Fruit fly (Drosophila melanogaster) whole organism, adult: ENCODE measurements around the gene CG4009.

Experiments
- CG12768 ChIP-seq: fragments of 200-800 bp; sonication (Bioruptor generic); optimal IDR thresholded peaks from 2 replicates; lab custom pipeline; 2017; ENCODE audit warnings: missing biosample characterization, missing genetic modification characterization, mild to moderate bottlenecking, moderate library complexity, missing genetic modification reagents
- CG14711 ChIP-seq: fragments of 200-800 bp; sonication (Bioruptor generic); optimal IDR thresholded peaks from 2 replicates; lab custom pipeline; 2018; ENCODE audit warnings: missing biosample characterization, mild to moderate bottlenecking, missing genetic modification characterization, moderate library complexity
- CG1620 ChIP-seq: fragments of 200-800 bp; sonication (Bioruptor generic); optimal IDR thresholded peaks from 2 replicates; lab custom pipeline; 2016; ENCODE audit warnings: missing biosample characterization, missing genetic modification characterization
- CG33017 ChIP-seq: fragments of 200-800 bp; sonication (Bioruptor generic); optimal IDR thresholded peaks from 2 replicates; lab custom pipeline; 2018; ENCODE audit warnings: missing biosample characterization, mild to moderate bottlenecking, missing genetic modification characterization, moderate library complexity
- CG5204 ChIP-seq: fragments of 200-800 bp; sonication (Bioruptor generic); optimal IDR thresholded peaks from 2 replicates; lab custom pipeline; 2016; ENCODE audit warnings: missing biosample characterization, missing genetic modification characterization
- CG7101 ChIP-seq: fragments of 200-800 bp; sonication (Bioruptor generic); optimal IDR thresholded peaks from 2 replicates; lab custom pipeline; 2018; ENCODE audit warnings: missing biosample characterization, mild to moderate bottlenecking, missing genetic modification characterization, moderate library complexity
- Clk ChIP-seq: fragments of 200-800 bp; sonication (Bioruptor generic); optimal IDR thresholded peaks from 2 replicates; lab custom pipeline; 2017; ENCODE audit warnings: missing biosample characterization, missing genetic modification characterization
- Hr96 ChIP-seq: fragments of 200-800 bp; sonication (Bioruptor generic); optimal IDR thresholded peaks from 2 replicates; lab custom pipeline; 2016; ENCODE audit warnings: missing biosample characterization, missing genetic modification characterization
- Mnt ChIP-seq: fragments of 200-800 bp; sonication (Bioruptor generic); optimal IDR thresholded peaks from 2 replicates; lab custom pipeline; 2016; ENCODE audit warnings: missing biosample characterization, mild to moderate bottlenecking, missing genetic modification characterization
- bab1 ChIP-seq: fragments of 200-800 bp; sonication (Bioruptor generic); optimal IDR thresholded peaks from 3 replicates; lab custom pipeline; 2019; ENCODE audit warnings: missing biosample characterization, mild to moderate bottlenecking, missing genetic modification characterization, moderate library complexity
- cic ChIP-seq: fragments of 200-800 bp; sonication (Bioruptor generic); optimal IDR thresholded peaks from 2 replicates; lab custom pipeline; 2017; ENCODE audit warnings: missing biosample characterization, mild to moderate bottlenecking, missing genetic modification characterization, moderate library complexity
- pad ChIP-seq: fragments of 200-800 bp; sonication (Bioruptor generic); optimal IDR thresholded peaks from 3 replicates; lab custom pipeline; 2017; ENCODE audit warnings: missing biosample characterization, missing genetic modification characterization, mild to moderate bottlenecking, moderate library complexity, missing genetic modification reagents
- tj ChIP-seq: fragments of 200-800 bp; sonication (Bioruptor generic); optimal IDR thresholded peaks from 3 replicates; lab custom pipeline; 2017; ENCODE audit warnings: missing biosample characterization, mild to moderate bottlenecking, missing genetic modification characterization, moderate library complexity
- toe ChIP-seq: fragments of 200-800 bp; sonication (Bioruptor generic); optimal IDR thresholded peaks from 2 replicates; lab custom pipeline; 2016; ENCODE audit warnings: missing biosample characterization, missing genetic modification characterization

dm6 chr3R:17031502-17031901 lies 4.3 kb downstream of the CG4009 start, which contains the start of gene CG31268:
- TF ChIP-seq Clk (GFP tag; lab: Kevin White, UChicago) (no peak), CG5204 (GFP tag; lab: Kevin White, UChicago) (no peak), Mnt (GFP tag; lab: Kevin White, UChicago) (no peak), cic (GFP tag; lab: Kevin White, UChicago) (no peak), tj (no peak), toe (GFP tag; lab: Kevin White, UChicago) (no peak), CG12768 (no peak), CG1620 (GFP tag; lab: Kevin White, UChicago) (no peak), pad (GFP tag; lab: Kevin White, UChicago) (no peak), Hr96 (no peak), bab1 (no peak), CG14711 (no peak), CG33017 (tag; lab: Kevin White, UChicago) (no peak), CG7101 (no peak)
